Worm (Caenorhabditis elegans) whole organism, mixed stage, embryonic: ENCODE results near the gene K07E8.7.

Experiments
- ceh-43 ChIP-seq: fragments of 200-800 bp; sonication (Bioruptor generic); optimal IDR thresholded peaks from 2 replicates; lab custom pipeline; 2018; ENCODE audit warnings: mild to moderate bottlenecking, missing genetic modification characterization, moderate library complexity, missing compliant biosample characterization
- ceh-83 ChIP-seq: fragments of 200-800 bp; sonication (Bioruptor generic); optimal IDR thresholded peaks from 2 replicates; lab custom pipeline; 2018; ENCODE audit warnings: mild to moderate bottlenecking, missing genetic modification characterization, missing compliant biosample characterization
- nhr-12 ChIP-seq: fragments of 150-350 bp; optimal IDR thresholded peaks from 2 replicates; lab custom pipeline; 2014; ENCODE audit warnings: missing biosample characterization, missing genetic modification characterization

- no peak for TF ChIP-seq ceh-43 (GFP tag; lab: Kevin White, UChicago)
- TF ChIP-seq ceh-83 (GFP tag; lab: Kevin White, UChicago): no peak
- no peak for TF ChIP-seq nhr-12
These were observed 27.7 kb downstream of the K07E8.7 start for ce11 chrII:622478-622877.
